Worm (Caenorhabditis elegans) whole organism, late embryonic: ENCODE measurements around the gene dod-22.
A peak's percentile ranks its signal among the peaks of the same experiment; 100 is the strongest.

ENCODE experiments used
- C38D4.7 ChIP-seq: fragments of 200-800 bp; sonication (Bioruptor generic); optimal IDR thresholded peaks from 2 replicates; lab custom pipeline; 2018; ENCODE audit warnings: mild to moderate bottlenecking, missing genetic modification characterization, moderate library complexity, missing compliant biosample characterization
- K09A11.1 ChIP-seq: sonication (generic microtip); optimal IDR thresholded peaks from 2 replicates; lab custom pipeline; 2017; ENCODE audit warnings: antibody characterized with exemption, mild to moderate bottlenecking, missing genetic modification characterization, missing compliant biosample characterization; ENCODE audit not compliant: insufficient read depth
- Y22D7AL.16 ChIP-seq: sonication (generic microtip); optimal IDR thresholded peaks from 2 replicates; lab custom pipeline; 2016; ENCODE audit warnings: missing genetic modification characterization, missing compliant biosample characterization
- ama-1 ChIP-seq: fragments of 150-350 bp; optimal IDR thresholded peaks from 2 replicates; lab custom pipeline; 2014
- ceh-14 ChIP-seq: sonication (generic microtip); optimal IDR thresholded peaks from 2 replicates; lab custom pipeline; 2016; ENCODE audit warnings: missing genotype, missing genetic modification characterization, missing compliant biosample characterization
- ceh-19 ChIP-seq: fragments of 200-800 bp; sonication (Bioruptor generic); optimal IDR thresholded peaks from 2 replicates; lab custom pipeline; 2018; ENCODE audit warnings: mild to moderate bottlenecking, missing genetic modification characterization, missing compliant biosample characterization
- ceh-2 ChIP-seq: sonication (generic microtip); optimal IDR thresholded peaks from 2 replicates; lab custom pipeline; 2016; ENCODE audit warnings: missing genotype, missing genetic modification characterization, missing compliant biosample characterization
- ceh-24 ChIP-seq: sonication (generic microtip); optimal IDR thresholded peaks from 2 replicates; lab custom pipeline; 2016; ENCODE audit warnings: mild to moderate bottlenecking, missing genetic modification characterization, missing compliant biosample characterization
- ceh-31 ChIP-seq: sonication (generic microtip); optimal IDR thresholded peaks from 2 replicates; lab custom pipeline; 2016; ENCODE audit warnings: missing genetic modification characterization, missing compliant biosample characterization
- ceh-48 ChIP-seq: sonication (generic microtip); optimal IDR thresholded peaks from 2 replicates; lab custom pipeline; 2016; ENCODE audit warnings: missing genetic modification characterization, inconsistent platforms, missing compliant biosample characterization
- ceh-9 ChIP-seq: sonication (generic microtip); optimal IDR thresholded peaks from 2 replicates; lab custom pipeline; 2016; ENCODE audit warnings: mild to moderate bottlenecking, missing genetic modification characterization, inconsistent platforms, missing compliant biosample characterization
- elt-4 ChIP-seq: sonication (generic microtip); optimal IDR thresholded peaks from 2 replicates; lab custom pipeline; 2016; ENCODE audit warnings: missing genetic modification characterization, missing compliant biosample characterization
- fkh-10 ChIP-seq: fragments of 150-350 bp; optimal IDR thresholded peaks from 2 replicates; lab custom pipeline; 2014; ENCODE audit warnings: missing biosample characterization, missing genetic modification reagents, missing genetic modification characterization
- hlh-30 ChIP-seq: sonication (generic microtip); optimal IDR thresholded peaks from 2 replicates; lab custom pipeline; 2017; ENCODE audit warnings: antibody characterized with exemption, missing genetic modification characterization, missing compliant biosample characterization; ENCODE audit not compliant: insufficient read depth
- hlh-8 ChIP-seq: sonication (generic microtip); optimal IDR thresholded peaks from 2 replicates; lab custom pipeline; 2016; ENCODE audit warnings: missing genotype, missing genetic modification characterization, missing compliant biosample characterization
- madf-2 ChIP-seq: sonication (generic microtip); optimal IDR thresholded peaks from 2 replicates; lab custom pipeline; 2017; ENCODE audit warnings: missing genetic modification characterization, missing compliant biosample characterization
- pat-9 ChIP-seq: fragments of 200-800 bp; sonication (Bioruptor generic); optimal IDR thresholded peaks from 2 replicates; lab custom pipeline; 2018; ENCODE audit warnings: mild to moderate bottlenecking, missing genetic modification characterization, moderate library complexity, missing compliant biosample characterization
- pax-1 ChIP-seq: fragments of 150-350 bp; optimal IDR thresholded peaks from 2 replicates; lab custom pipeline; 2014; ENCODE audit warnings: missing biosample characterization, missing genetic modification characterization
- pha-4 ChIP-seq: fragments of 150-350 bp; optimal IDR thresholded peaks from 2 replicates; lab custom pipeline; 2018; ENCODE audit warnings: missing biosample characterization, missing genetic modification reagents, missing genetic modification characterization
- pqm-1 ChIP-seq: sonication (generic microtip); optimal IDR thresholded peaks from 2 replicates; lab custom pipeline; 2016; ENCODE audit warnings: missing genetic modification characterization, missing compliant biosample characterization
- pros-1 ChIP-seq: fragments of 150-350 bp; optimal IDR thresholded peaks from 2 replicates; lab custom pipeline; 2014; ENCODE audit warnings: missing biosample characterization, missing genetic modification reagents, missing genetic modification characterization
- ref-2 ChIP-seq: sonication (generic microtip); optimal IDR thresholded peaks from 2 replicates; lab custom pipeline; 2016; ENCODE audit warnings: missing genetic modification characterization, missing compliant biosample characterization
- rnt-1 ChIP-seq: sonication (generic microtip); optimal IDR thresholded peaks from 2 replicates; lab custom pipeline; 2016; ENCODE audit warnings: missing genetic modification characterization, missing compliant biosample characterization
- sox-4 ChIP-seq: sonication (generic microtip); optimal IDR thresholded peaks from 2 replicates; lab custom pipeline; 2017; ENCODE audit warnings: mild to moderate bottlenecking, missing genetic modification characterization, inconsistent platforms, missing compliant biosample characterization
- tbx-2 ChIP-seq: sonication (generic microtip); optimal IDR thresholded peaks from 2 replicates; lab custom pipeline; 2016; ENCODE audit warnings: missing genetic modification characterization, missing compliant biosample characterization
- tbx-7 ChIP-seq: sonication (generic microtip); optimal IDR thresholded peaks from 2 replicates; lab custom pipeline; 2016; ENCODE audit warnings: missing genotype, missing genetic modification characterization, missing compliant biosample characterization
- unc-42 ChIP-seq: sonication (generic microtip); optimal IDR thresholded peaks from 2 replicates; lab custom pipeline; 2016; ENCODE audit warnings: missing genotype, missing genetic modification characterization, missing compliant biosample characterization
- unc-55 ChIP-seq: sonication (generic microtip); optimal IDR thresholded peaks from 2 replicates; lab custom pipeline; 2017; ENCODE audit warnings: missing biosample characterization, missing genetic modification reagents, missing genetic modification characterization
- unc-86 ChIP-seq: sonication (generic microtip); optimal IDR thresholded peaks from 2 replicates; lab custom pipeline; 2016; ENCODE audit warnings: missing genetic modification characterization, missing compliant biosample characterization

Gene dod-22

DNA sequence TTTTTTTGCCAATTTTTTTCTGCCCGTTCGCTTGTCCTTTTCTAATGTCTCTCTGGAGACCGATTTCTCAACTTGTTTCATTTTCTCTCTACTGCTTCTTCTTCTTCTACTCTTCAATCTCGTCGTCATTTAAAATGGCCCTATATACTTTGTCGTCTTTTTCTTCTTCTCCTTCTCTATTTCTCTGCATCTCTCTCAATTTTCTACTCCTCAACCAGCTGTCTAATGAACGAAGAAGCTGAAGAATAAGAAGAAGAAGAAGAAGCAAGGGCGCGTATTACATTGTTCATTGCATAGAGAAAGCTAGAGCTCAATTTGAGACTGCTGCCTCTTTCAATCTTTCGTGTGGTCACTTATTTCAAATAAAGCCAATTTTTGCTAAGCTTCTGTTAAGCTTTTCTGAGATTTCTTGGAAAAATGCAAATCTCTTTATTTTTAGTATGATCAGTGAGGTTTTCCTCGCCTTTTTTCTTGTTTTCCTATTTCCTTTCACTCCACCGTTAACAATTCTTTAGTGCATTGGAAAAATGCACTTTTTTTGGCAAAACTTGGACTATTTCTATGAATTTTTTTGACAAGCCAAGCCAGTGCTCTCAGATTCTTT, 50.7 kb downstream of the dod-22 start:
- TF ChIP-seq ceh-19, result peak; percentile 5
- TF ChIP-seq ref-2, result no peak
- TF ChIP-seq pros-1 (tag; lab: Kevin White, UChicago), result no peak
- peak; percentile 35 for TF ChIP-seq tbx-2 (tag; lab: Kevin White, UChicago)
- peak; percentile 6 for TF ChIP-seq hlh-8 (tag; lab: Kevin White, UChicago)
- TF ChIP-seq rnt-1, result no peak
- no peak for TF ChIP-seq ceh-24
- TF ChIP-seq unc-86 (tag; lab: Kevin White, UChicago), result no peak
- no peak for TF ChIP-seq pax-1 (tag; lab: Kevin White, UChicago)
- no peak for TF ChIP-seq elt-4 (tag; lab: Kevin White, UChicago)
- peak; percentile 79 for TF ChIP-seq unc-55
- no peak for TF ChIP-seq pha-4 (tag; lab: Kevin White, UChicago)
- TF ChIP-seq madf-2 (tag; lab: Kevin White, UChicago), result no peak
- TF ChIP-seq ceh-14 (tag; lab: Kevin White, UChicago), result no peak
- TF ChIP-seq C38D4.7 (GFP tag; lab: Kevin White, UChicago), result no peak
- no peak for TF ChIP-seq tbx-7
- TF ChIP-seq Y22D7AL.16, result no peak
- TF ChIP-seq ceh-31, result peak; percentile 27
- TF ChIP-seq ceh-9, result no peak
- no peak for TF ChIP-seq ama-1
- peak; percentile 56 for TF ChIP-seq unc-42 (tag; lab: Kevin White, UChicago)
- no peak for TF ChIP-seq fkh-10 (GFP tag; lab: Kevin White, UChicago)
- no peak for TF ChIP-seq pat-9 (tag; lab: Kevin White, UChicago)

DNA sequence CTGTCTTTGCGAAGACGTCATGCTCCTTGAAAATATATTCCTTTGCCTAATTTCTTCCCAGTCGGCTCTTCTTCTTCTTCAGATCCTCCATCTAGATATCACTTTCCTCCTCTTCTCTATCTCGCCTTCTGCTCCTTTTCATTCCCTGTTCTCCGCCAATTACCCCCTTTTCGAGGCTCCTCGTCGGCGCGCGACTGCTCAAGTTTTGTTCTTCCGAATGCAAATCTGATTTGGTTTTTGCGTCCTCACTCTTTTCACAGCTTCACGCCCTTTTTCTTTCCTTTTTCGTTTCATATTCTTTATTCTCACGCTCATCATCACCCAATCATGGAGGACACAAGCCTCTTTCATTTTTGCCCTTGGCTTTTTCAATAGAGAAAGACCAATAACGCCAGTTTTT, 51.6 kb downstream of the dod-22 start:
- TF ChIP-seq ceh-48, result no peak
- TF ChIP-seq hlh-30 (tag; lab: Kevin White, UChicago), result no peak
- TF ChIP-seq sox-4, result peak; percentile 16
- no peak for TF ChIP-seq ceh-9
- no peak for TF ChIP-seq ceh-2 (tag; lab: Kevin White, UChicago)
- TF ChIP-seq unc-42 (tag; lab: Kevin White, UChicago), result peak; percentile 82
- no peak for TF ChIP-seq pros-1 (tag; lab: Kevin White, UChicago)
- no peak for TF ChIP-seq pqm-1 (tag; lab: Kevin White, UChicago)
- no peak for TF ChIP-seq K09A11.1 (tag; lab: Kevin White, UChicago)
- no peak for TF ChIP-seq tbx-2 (tag; lab: Kevin White, UChicago)
